Worm (Caenorhabditis elegans) whole organism, late embryonic: Measurements from ENCODE around the gene lin-7.

ENCODE experiments used
- F13H6.1 ChIP-seq: sonication (generic microtip); optimal IDR thresholded peaks from 2 replicates; lab custom pipeline; 2016; ENCODE audit warnings: missing genetic modification characterization, missing compliant biosample characterization
- che-1 ChIP-seq: sonication (generic microtip); optimal IDR thresholded peaks from 2 replicates; lab custom pipeline; 2016; ENCODE audit warnings: mild to moderate bottlenecking, missing genetic modification characterization, missing compliant biosample characterization
- fax-1 ChIP-seq: sonication (generic microtip); optimal IDR thresholded peaks from 2 replicates; lab custom pipeline; 2016; ENCODE audit warnings: missing genotype, missing genetic modification characterization, missing compliant biosample characterization
- hlh-30 ChIP-seq: sonication (generic microtip); optimal IDR thresholded peaks from 2 replicates; lab custom pipeline; 2017; ENCODE audit warnings: antibody characterized with exemption, missing genetic modification characterization, missing compliant biosample characterization; ENCODE audit not compliant: insufficient read depth
- ref-2 ChIP-seq: sonication (generic microtip); optimal IDR thresholded peaks from 2 replicates; lab custom pipeline; 2016; ENCODE audit warnings: missing genetic modification characterization, missing compliant biosample characterization
- rnt-1 ChIP-seq: sonication (generic microtip); optimal IDR thresholded peaks from 2 replicates; lab custom pipeline; 2016; ENCODE audit warnings: missing genetic modification characterization, missing compliant biosample characterization
- tbx-7 ChIP-seq: sonication (generic microtip); optimal IDR thresholded peaks from 2 replicates; lab custom pipeline; 2016; ENCODE audit warnings: missing genotype, missing genetic modification characterization, missing compliant biosample characterization
- unc-55 ChIP-seq: sonication (generic microtip); optimal IDR thresholded peaks from 2 replicates; lab custom pipeline; 2017; ENCODE audit warnings: missing biosample characterization, missing genetic modification reagents, missing genetic modification characterization

- TF ChIP-seq unc-55 (GFP tag; lab: Kevin White, UChicago) (no peak), tbx-7 (tag; lab: Kevin White, UChicago) (no peak), ref-2 (tag; lab: Kevin White, UChicago) (no peak), hlh-30 (tag; lab: Kevin White, UChicago) (no peak), rnt-1 (no peak), fax-1 (no peak), F13H6.1 (no peak), che-1 (tag; lab: Kevin White, UChicago) (no peak)
These were observed 31.6 kb upstream of the lin-7 start for ce11 chrII:14380778-14381177.
